Worm (Caenorhabditis elegans) whole organism, L4 larva: ENCODE results near the gene usp-46.

Source experiments
- D1046.2 ChIP-seq: fragments of 200-800 bp; sonication (Bioruptor generic); IDR thresholded peaks from 2 replicates; pipeline ENCODE4 v1.3.6; 2022; ENCODE audit warnings: missing genetic modification characterization, missing compliant biosample characterization
- F10B5.3 ChIP-seq: sonication (generic microtip); optimal IDR thresholded peaks from 2 replicates; lab custom pipeline; 2016; ENCODE audit warnings: mild to moderate bottlenecking, missing genetic modification characterization, missing compliant biosample characterization
- F37D6.2 ChIP-seq: sonication (generic microtip); optimal IDR thresholded peaks from 2 replicates; lab custom pipeline; 2016; ENCODE audit warnings: mild to moderate bottlenecking, missing genetic modification characterization, missing compliant biosample characterization
- T26A8.4 ChIP-seq: fragments of 200-800 bp; sonication (Bioruptor generic); IDR thresholded peaks from 2 replicates; pipeline ENCODE4 v1.3.6; 2022; ENCODE audit warnings: missing genetic modification characterization, missing compliant biosample characterization
- ZK546.5 ChIP-seq, 2 experiments: sonication (generic microtip); optimal IDR thresholded peaks; 2 replicates each; lab custom pipeline; 2017; ENCODE audit warnings: missing biosample characterization in 2 of 2, missing genetic modification characterization in 2 of 2
- aly-2 ChIP-seq: sonication (generic microtip); optimal IDR thresholded peaks from 2 replicates; lab custom pipeline; 2018; ENCODE audit warnings: missing biosample characterization, missing genetic modification characterization
- ama-1 ChIP-seq: fragments of 150-350 bp; optimal IDR thresholded peaks from 2 replicates; lab custom pipeline; 2014; ENCODE audit warnings: inconsistent platforms, mixed read lengths
- arid-1 ChIP-seq: fragments of 200-800 bp; sonication (Bioruptor generic); conservative IDR thresholded peaks from 2 replicates; pipeline ENCODE4 v1.3.6; 2022; ENCODE audit warnings: missing genetic modification reagents, missing genetic modification characterization, missing compliant biosample characterization
- attf-4 ChIP-seq: sonication (generic microtip); optimal IDR thresholded peaks from 3 replicates; lab custom pipeline; 2017; ENCODE audit warnings: missing biosample characterization, missing genetic modification characterization
- ceh-20 ChIP-seq: fragments of 200-800 bp; sonication (Bioruptor generic); IDR thresholded peaks from 2 replicates; pipeline ENCODE4 v1.3.6; 2022; ENCODE audit warnings: missing genetic modification reagents, missing genetic modification characterization, missing compliant biosample characterization
- ces-1 ChIP-seq: fragments of 150-350 bp; sonication (generic microtip); optimal IDR thresholded peaks from 4 replicates; lab custom pipeline; 2014; ENCODE audit warnings: missing biosample characterization, missing genetic modification reagents, missing genetic modification characterization
- cey-2 ChIP-seq: sonication (generic microtip); optimal IDR thresholded peaks from 3 replicates; lab custom pipeline; 2017; ENCODE audit warnings: missing genetic modification characterization, mild to moderate bottlenecking, missing compliant biosample characterization, antibody characterized with exemption, borderline replicate concordance; ENCODE audit not compliant: insufficient read depth
- ctbp-1 ChIP-seq: fragments of 200-800 bp; sonication (Bioruptor generic); IDR thresholded peaks from 2 replicates; pipeline ENCODE4 v1.3.6; 2022; ENCODE audit warnings: missing genetic modification reagents, missing genetic modification characterization, missing compliant biosample characterization
- daf-12 ChIP-seq: fragments of 150-350 bp; optimal IDR thresholded peaks from 2 replicates; lab custom pipeline; 2014; ENCODE audit warnings: missing biosample characterization, missing genetic modification reagents, missing genetic modification characterization
- daf-19 ChIP-seq: fragments of 200-800 bp; sonication (Bioruptor generic); conservative IDR thresholded peaks from 2 replicates; pipeline ENCODE4 v1.3.6; 2022; ENCODE audit warnings: missing genetic modification characterization, missing compliant biosample characterization
- dmd-9 ChIP-seq: fragments of 200-800 bp; sonication (Bioruptor generic); IDR thresholded peaks from 2 replicates; pipeline ENCODE4 v1.3.6; 2022; ENCODE audit warnings: missing genetic modification reagents, missing genetic modification characterization, missing compliant biosample characterization
- dpl-1 ChIP-seq: fragments of 150-350 bp; optimal IDR thresholded peaks from 2 replicates; lab custom pipeline; 2014; ENCODE audit warnings: missing biosample characterization, missing genetic modification reagents, missing genetic modification characterization
- duxl-1 ChIP-seq: sonication (generic microtip); optimal IDR thresholded peaks from 2 replicates; lab custom pipeline; 2016; ENCODE audit warnings: mild to moderate bottlenecking, missing genetic modification characterization, moderate library complexity, missing compliant biosample characterization; ENCODE audit not compliant: poor library complexity
- dve-1 ChIP-seq: sonication (generic microtip); optimal IDR thresholded peaks from 2 replicates; lab custom pipeline; 2017; ENCODE audit warnings: antibody characterized with exemption, mild to moderate bottlenecking, missing genetic modification characterization, missing compliant biosample characterization; ENCODE audit not compliant: insufficient read depth
- egl-27 ChIP-seq: sonication (generic microtip); optimal IDR thresholded peaks from 3 replicates; lab custom pipeline; 2017; ENCODE audit warnings: missing biosample characterization, missing genetic modification reagents, missing genetic modification characterization
- egl-43 ChIP-seq: fragments of 200-800 bp; sonication (Bioruptor generic); IDR thresholded peaks from 2 replicates; pipeline ENCODE4 v1.3.6; 2022; ENCODE audit warnings: missing genetic modification reagents, missing genetic modification characterization, missing compliant biosample characterization
- gei-8 ChIP-seq: fragments of 200-800 bp; sonication (Bioruptor generic); optimal IDR thresholded peaks from 2 replicates; lab custom pipeline; 2018; ENCODE audit warnings: mild to moderate bottlenecking, missing genetic modification characterization, missing compliant biosample characterization
- hif-1 ChIP-seq, 2 experiments: sonication (generic microtip); optimal IDR thresholded peaks; 2 replicates each; lab custom pipeline; 2016 to 2017; ENCODE audit warnings: missing compliant biosample characterization in 2 of 2, missing genetic modification characterization in 2 of 2, missing genetic modification reagents in 2 of 2, missing genotype in 2 of 2, mild to moderate bottlenecking in 1 of 2
- hlh-11 ChIP-seq: fragments of 200-800 bp; sonication (Bioruptor generic); optimal IDR thresholded peaks from 2 replicates; lab custom pipeline; 2018; ENCODE audit warnings: mild to moderate bottlenecking, missing genetic modification characterization, missing compliant biosample characterization
- hlh-30 ChIP-seq: sonication (generic microtip); optimal IDR thresholded peaks from 2 replicates; lab custom pipeline; 2017; ENCODE audit warnings: antibody characterized with exemption, mild to moderate bottlenecking, missing genetic modification characterization, missing compliant biosample characterization; ENCODE audit not compliant: insufficient read depth
- hmg-1.1 ChIP-seq: fragments of 200-800 bp; sonication (Bioruptor generic); IDR thresholded peaks from 2 replicates; pipeline ENCODE4 v1.3.6; 2022; ENCODE audit warnings: missing genetic modification reagents, missing genetic modification characterization, missing compliant biosample characterization
- lim-7 ChIP-seq: fragments of 200-800 bp; sonication (Bioruptor generic); IDR thresholded peaks from 2 replicates; pipeline ENCODE4 v1.3.6; 2022; ENCODE audit warnings: missing genetic modification characterization, missing compliant biosample characterization
- lin-13 ChIP-seq: fragments of 150-350 bp; optimal IDR thresholded peaks from 2 replicates; lab custom pipeline; 2014; ENCODE audit warnings: missing biosample characterization, missing genetic modification reagents, missing genetic modification characterization
- lin-15B ChIP-seq: fragments of 150-350 bp; sonication (generic microtip); optimal IDR thresholded peaks from 3 replicates; lab custom pipeline; 2014; ENCODE audit warnings: missing biosample characterization, missing genetic modification characterization
- lin-38 ChIP-seq: fragments of 200-800 bp; sonication (Bioruptor generic); IDR thresholded peaks from 2 replicates; pipeline ENCODE4 v1.3.6; 2022; ENCODE audit warnings: missing genetic modification reagents, missing genetic modification characterization, missing compliant biosample characterization
- lin-39 ChIP-seq: fragments of 150-350 bp; optimal IDR thresholded peaks from 2 replicates; lab custom pipeline; 2014; ENCODE audit warnings: missing biosample characterization, missing genetic modification reagents, missing genetic modification characterization
- lir-3 ChIP-seq: sonication (generic microtip); optimal IDR thresholded peaks from 2 replicates; lab custom pipeline; 2016; ENCODE audit warnings: mild to moderate bottlenecking, missing genetic modification characterization, missing compliant biosample characterization
- madf-5 ChIP-seq, 2 experiments: fragments of 200-800 bp; sonication (Bioruptor generic); IDR thresholded peaks; 2 replicates each; pipeline ENCODE4 v1.3.6; 2022; ENCODE audit warnings: missing compliant biosample characterization in 2 of 2, missing genetic modification characterization in 2 of 2
- mdt-29 ChIP-seq: fragments of 200-800 bp; sonication (Bioruptor generic); IDR thresholded peaks from 2 replicates; pipeline ENCODE4 v1.3.6; 2022; ENCODE audit warnings: missing genetic modification reagents, missing genetic modification characterization, missing compliant biosample characterization
- mep-1 ChIP-seq: fragments of 150-350 bp; sonication (generic microtip); optimal IDR thresholded peaks from 3 replicates; lab custom pipeline; 2014; ENCODE audit warnings: missing biosample characterization, missing genetic modification characterization
- mes-2 ChIP-seq: sonication (generic microtip); optimal IDR thresholded peaks from 2 replicates; lab custom pipeline; 2016; ENCODE audit warnings: missing genotype, mild to moderate bottlenecking, missing genetic modification characterization, missing compliant biosample characterization; ENCODE audit not compliant: poor library complexity, severe bottlenecking
- nhr-10 ChIP-seq: fragments of 150-350 bp; optimal IDR thresholded peaks from 2 replicates; lab custom pipeline; 2014; ENCODE audit warnings: missing biosample characterization, missing genetic modification characterization
- nhr-25 ChIP-seq: sonication (generic microtip); optimal IDR thresholded peaks from 2 replicates; lab custom pipeline; 2017; ENCODE audit warnings: missing genetic modification characterization, mild to moderate bottlenecking, missing compliant biosample characterization, antibody characterized with exemption, moderate library complexity, borderline replicate concordance; ENCODE audit not compliant: insufficient read depth
- nhr-28 ChIP-seq: fragments of 150-350 bp; optimal IDR thresholded peaks from 2 replicates; lab custom pipeline; 2014; ENCODE audit warnings: missing biosample characterization, missing genetic modification characterization
- pha-4 ChIP-seq, 2 experiments: fragments of 150-350 bp in 1 of 2; fragments of 200-800 bp in 1 of 2; sonication (Bioruptor generic) in 1 of 2; IDR thresholded peaks in 1 of 2; optimal IDR thresholded peaks in 1 of 2; 2 replicates each; pipeline versions ENCODE4 v1.3.6 to Lab custom; 2014 to 2022; ENCODE audit warnings: missing genetic modification characterization in 2 of 2, missing genetic modification reagents in 2 of 2, missing biosample characterization in 1 of 2, missing compliant biosample characterization in 1 of 2
- spr-1 ChIP-seq: sonication (generic microtip); optimal IDR thresholded peaks from 2 replicates; lab custom pipeline; 2016; ENCODE audit warnings: mild to moderate bottlenecking, missing genetic modification characterization, missing compliant biosample characterization
- spr-3 ChIP-seq: fragments of 200-800 bp; sonication (Bioruptor generic); optimal IDR thresholded peaks from 2 replicates; lab custom pipeline; 2018; ENCODE audit warnings: mild to moderate bottlenecking, missing genetic modification characterization, missing compliant biosample characterization
- tra-1 ChIP-seq: fragments of 200-800 bp; sonication (Bioruptor generic); IDR thresholded peaks from 2 replicates; pipeline ENCODE4 v1.3.6; 2022; ENCODE audit warnings: missing genetic modification reagents, missing genetic modification characterization, missing compliant biosample characterization
- unc-130 ChIP-seq: sonication (generic microtip); optimal IDR thresholded peaks from 2 replicates; lab custom pipeline; 2016; ENCODE audit warnings: missing genetic modification reagents, missing genetic modification characterization, missing compliant biosample characterization
- vab-7 ChIP-seq: fragments of 200-800 bp; sonication (Bioruptor generic); IDR thresholded peaks from 2 replicates; pipeline ENCODE4 v1.3.6; 2022; ENCODE audit warnings: missing genetic modification reagents, missing genetic modification characterization, missing compliant biosample characterization
- zag-1 ChIP-seq: fragments of 150-350 bp; optimal IDR thresholded peaks from 2 replicates; lab custom pipeline; 2014; ENCODE audit warnings: missing biosample characterization, missing genetic modification characterization
- zfp-2 ChIP-seq: sonication (generic microtip); optimal IDR thresholded peaks from 2 replicates; lab custom pipeline; 2016; ENCODE audit warnings: mild to moderate bottlenecking, missing genetic modification characterization, missing compliant biosample characterization

usp-46 gene

DNA sequence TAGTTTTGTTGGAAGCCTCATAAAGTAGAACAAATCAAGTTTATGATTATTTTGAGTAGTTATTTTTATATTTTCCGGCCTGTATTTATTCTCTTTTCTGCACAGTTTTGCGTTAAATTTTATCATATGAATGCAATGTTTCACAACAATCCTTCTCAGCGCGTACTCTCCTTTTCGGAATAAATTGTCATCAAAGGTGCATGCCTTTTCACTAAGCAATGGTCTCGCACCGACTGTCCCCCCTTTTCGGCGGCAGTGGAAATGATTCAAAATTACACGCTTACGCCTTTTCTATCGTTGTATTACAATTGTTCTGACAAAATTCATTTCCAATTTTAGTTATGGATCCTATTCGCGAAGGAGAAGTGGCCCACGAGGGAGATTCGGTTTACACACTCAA lies 29.3 kb upstream of the usp-46 start, which contains the start of the genes iff-1 and cdk-1 (continued):
- TF ChIP-seq hlh-30 (tag; lab: Kevin White, UChicago) (no peak), cey-2 (no peak), pha-4 (GFP tag; IDR thresholded peaks at IDR 0.05; lab: Robert Waterston, UW) (no peak), pha-4 (tag; optimal IDR thresholded peaks at IDR 0.05; lab: Kevin White, UChicago) (peak; percentile 12), gei-8 (GFP tag; lab: Kevin White, UChicago) (no peak), mdt-29 (GFP tag; lab: Robert Waterston, UW) (no peak), mep-1 (tag; lab: Kevin White, UChicago) (no peak), lir-3 (tag; lab: Kevin White, UChicago) (no peak), dpl-1 (peak; percentile 82), T26A8.4 (GFP tag; lab: Robert Waterston, UW) (no peak), attf-4 (tag; lab: Kevin White, UChicago) (no peak), aly-2 (tag; lab: Kevin White, UChicago) (no peak), F10B5.3 (tag; lab: Kevin White, UChicago) (no peak), daf-12 (tag; lab: Kevin White, UChicago) (no peak), dve-1 (tag; lab: Kevin White, UChicago) (no peak), nhr-10 (tag; lab: Kevin White, UChicago) (no peak), unc-130 (GFP tag; lab: Kevin White, UChicago) (no peak), hif-1 (tag; optimal IDR thresholded peaks at IDR 0.05; lab: Kevin White, UChicago) (no peak), hlh-11 (no peak)

DNA sequence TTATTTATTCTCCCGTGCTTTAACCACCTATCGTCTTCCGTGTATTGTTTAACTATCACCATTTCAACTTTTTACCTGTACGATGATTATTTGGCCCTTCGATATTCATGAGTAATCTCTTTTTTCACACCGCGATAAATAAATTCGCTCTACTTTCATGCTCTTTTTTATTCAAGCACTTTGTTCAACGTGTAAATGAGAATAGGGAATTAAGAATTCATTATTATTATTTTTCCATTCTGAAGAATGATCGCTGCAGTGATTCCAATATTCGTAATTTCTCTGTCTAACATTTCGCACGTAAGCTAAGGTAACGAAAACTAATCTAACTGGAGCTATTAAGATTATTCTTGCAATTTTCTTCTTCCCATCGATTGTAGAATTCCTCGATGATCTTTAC lies 27.7 kb upstream of the usp-46 start, which contains the start of gene T05G5.4:
T05G5.4 (plus strand) TSS at position 241 of the 400 bp plus-strand sequence.
- TF ChIP-seq lim-7 (0 out of 2 replicates have a peak, but pooled peaks have one; percentile 17), nhr-10 (tag; lab: Kevin White, UChicago) (no peak), lin-13 (GFP tag; lab: Kevin White, UChicago) (no peak), zfp-2 (tag; lab: Kevin White, UChicago) (no peak), spr-1 (tag; lab: Kevin White, UChicago) (no peak), arid-1 (0 out of 2 replicates have a peak, but pooled peaks have one; percentile 11), nhr-28 (tag; lab: Kevin White, UChicago) (no peak), ces-1 (GFP tag; lab: Kevin White, UChicago) (no peak), lin-38 (GFP tag; lab: Robert Waterston, UW) (peak; percentile 29), cey-2 (no peak), tra-1 (GFP tag; lab: Robert Waterston, UW) (no peak), vab-7 (GFP tag; lab: Robert Waterston, UW) (no peak), hif-1 (tag; optimal IDR thresholded peaks at IDR 0.05; lab: Kevin White, UChicago) (no peak), egl-27 (tag; lab: Kevin White, UChicago) (no peak), zag-1 (tag; lab: Kevin White, UChicago) (no peak), dmd-9 (GFP tag; lab: Robert Waterston, UW) (no peak), hlh-30 (tag; lab: Kevin White, UChicago) (no peak), ama-1 (lab: Kevin White, UChicago) (no peak), duxl-1 (tag; lab: Kevin White, UChicago) (no peak), spr-3 (GFP tag; lab: Kevin White, UChicago) (no peak), D1046.2 (no peak), mes-2 (no peak), hmg-1.1 (GFP tag; lab: Robert Waterston, UW) (no peak), daf-12 (tag; lab: Kevin White, UChicago) (no peak), ceh-20 (no peak), aly-2 (tag; lab: Kevin White, UChicago) (peak; percentile 21), F10B5.3 (tag; lab: Kevin White, UChicago) (no peak), ZK546.5 (tag; optimal IDR thresholded peaks at IDR 0.05; lab: Kevin White, UChicago) (no peak), nhr-25 (tag; lab: Kevin White, UChicago) (no peak), F37D6.2 (tag; lab: Kevin White, UChicago) (no peak), lin-15B (no peak), lin-39 (no peak), daf-19 (GFP tag; lab: Robert Waterston, UW) (no peak), mep-1 (tag; lab: Kevin White, UChicago) (no peak), egl-43 (GFP tag; lab: Robert Waterston, UW) (no peak), ctbp-1 (GFP tag; lab: Robert Waterston, UW) (0 out of 2 replicates have a peak, but pooled peaks have one; percentile 12), madf-5 (GFP tag; IDR thresholded peaks at IDR 0.05; lab: Robert Waterston, UW) (no peak)
